Comparison of ENCODE assay signal across 1 worm cellular context in genomic region chrIII:13530017-13530416, ce11.
TF ChIP-seq lines count a peak whose summit lies in the region.

No protein-coding gene starts in this region.

TF ChIP-seq in whole organism, L1 larva, 84 proteins besides CTCF, POLR2A, EP300 and RAD21 (continued from another document):
- TF ChIP-seq egl-27 (tag; optimal IDR thresholded peaks at IDR 0.05; lab: Kevin White, UChicago): no peak
- TF ChIP-seq hlh-17 (GFP tag; optimal IDR thresholded peaks at IDR 0.05; lab: Kevin White, UChicago; ENCODE audit: borderline replicate concordance): no peak
- TF ChIP-seq lin-13 (GFP tag; optimal IDR thresholded peaks at IDR 0.05; lab: Kevin White, UChicago): peak; percentile 50
- TF ChIP-seq nhr-71 (tag; optimal IDR thresholded peaks at IDR 0.05; lab: Kevin White, UChicago): peak; percentile 79
- peak; percentile 63 for TF ChIP-seq dsc-1 (tag; optimal IDR thresholded peaks at IDR 0.05; lab: Kevin White, UChicago)
- TF ChIP-seq nhr-47 (tag; optimal IDR thresholded peaks at IDR 0.05; lab: Kevin White, UChicago): peak; percentile 80
- TF ChIP-seq fos-1 (tag; optimal IDR thresholded peaks at IDR 0.05; lab: Kevin White, UChicago): peak; percentile 9
- TF ChIP-seq xbp-1 (tag; optimal IDR thresholded peaks at IDR 0.05; lab: Kevin White, UChicago): peak; percentile 51
- TF ChIP-seq efl-1 (optimal IDR thresholded peaks at IDR 0.05; lab: Kevin White, UChicago): peak; percentile 87 to 89
- TF ChIP-seq efl-1 (GFP tag; optimal IDR thresholded peaks at IDR 0.05 in 1 of 2; lab: Kevin White, UChicago): peak; percentile 87 to 98
- peak; percentile 42 for TF ChIP-seq isw-1 (GFP tag; IDR thresholded peaks at IDR 0.05; lab: Robert Waterston, UW)
- TF ChIP-seq mef-2 (tag; optimal IDR thresholded peaks at IDR 0.05; lab: Kevin White, UChicago): no peak
- TF ChIP-seq C04F5.9 (tag; optimal IDR thresholded peaks at IDR 0.05; lab: Kevin White, UChicago): no peak
- no peak for TF ChIP-seq aha-1 (tag; optimal IDR thresholded peaks at IDR 0.05; lab: Kevin White, UChicago)
- TF ChIP-seq unc-98 (GFP tag; IDR thresholded peaks at IDR 0.05; lab: Robert Waterston, UW): no peak
- TF ChIP-seq ets-5 (GFP tag; IDR thresholded peaks at IDR 0.05; lab: Robert Waterston, UW): no peak
- TF ChIP-seq ceh-82 (tag; optimal IDR thresholded peaks at IDR 0.05; lab: Kevin White, UChicago): peak; percentile 62 to 87 (median 70)
- peak; percentile 77 for TF ChIP-seq unc-130 (tag; optimal IDR thresholded peaks at IDR 0.05; lab: Kevin White, UChicago)
